Fruit fly (Drosophila melanogaster) whole organism, embryonic: ENCODE results near the gene CG31957.

Source experiments
- CG10543 ChIP-seq: fragments of 200-800 bp; sonication (Bioruptor generic); optimal IDR thresholded peaks from 3 replicates; lab custom pipeline; 2017; ENCODE audit warnings: missing biosample characterization, mild to moderate bottlenecking, missing genetic modification characterization, moderate library complexity
- CG11247 ChIP-seq: fragments of 200-800 bp; sonication (Bioruptor generic); IDR thresholded peaks from 2 replicates; pipeline ENCODE4 v1.3.6; 2022; ENCODE audit warnings: missing biosample characterization, missing genetic modification characterization
- CG11504 ChIP-seq: fragments of 200-800 bp; sonication (Bioruptor generic); optimal IDR thresholded peaks from 3 replicates; lab custom pipeline; 2019; ENCODE audit warnings: missing biosample characterization, mild to moderate bottlenecking, missing genetic modification characterization, moderate library complexity
- CG13296 ChIP-seq: fragments of 200-800 bp; sonication (Bioruptor generic); optimal IDR thresholded peaks from 3 replicates; lab custom pipeline; 2018; ENCODE audit warnings: missing biosample characterization, mild to moderate bottlenecking, missing genetic modification characterization
- CG14710 ChIP-seq: fragments of 200-800 bp; sonication (Bioruptor generic); optimal IDR thresholded peaks from 3 replicates; lab custom pipeline; 2019; ENCODE audit warnings: missing biosample characterization, mild to moderate bottlenecking, missing genetic modification characterization, moderate library complexity
- CG14860 ChIP-seq: fragments of 200-800 bp; sonication (Bioruptor generic); IDR thresholded peaks from 3 replicates; pipeline ENCODE4 v1.3.6; 2022; ENCODE audit warnings: missing biosample characterization, missing genetic modification characterization; ENCODE audit not compliant: partially characterized antibody
- CG17328 ChIP-seq: fragments of 200-800 bp; sonication (Bioruptor generic); IDR thresholded peaks from 2 replicates; pipeline ENCODE4 v1.3.6; 2022; ENCODE audit warnings: missing biosample characterization, missing genetic modification characterization
- CG18011 ChIP-seq: fragments of 200-800 bp; sonication (Bioruptor generic); optimal IDR thresholded peaks from 2 replicates; lab custom pipeline; 2017; ENCODE audit warnings: missing biosample characterization, missing genetic modification characterization, mild to moderate bottlenecking, moderate library complexity, missing genotype
- CG2116 ChIP-seq: fragments of 200-800 bp; sonication (Bioruptor generic); optimal IDR thresholded peaks from 3 replicates; lab custom pipeline; 2018; ENCODE audit warnings: missing biosample characterization, mild to moderate bottlenecking, missing genetic modification characterization
- CG2129 ChIP-seq: fragments of 200-800 bp; sonication (Bioruptor generic); IDR thresholded peaks from 2 replicates; pipeline ENCODE4 v1.3.6; 2022; ENCODE audit warnings: missing biosample characterization, missing genetic modification characterization; ENCODE audit not compliant: partially characterized antibody
- CG2202 ChIP-seq: fragments of 200-800 bp; sonication (Bioruptor generic); optimal IDR thresholded peaks from 2 replicates; lab custom pipeline; 2018; ENCODE audit warnings: missing biosample characterization, mild to moderate bottlenecking, missing genetic modification characterization
- CG2712 ChIP-seq: fragments of 200-800 bp; optimal IDR thresholded peaks from 3 replicates; lab custom pipeline; 2019; ENCODE audit warnings: missing biosample characterization, mild to moderate bottlenecking, missing genetic modification characterization, moderate library complexity
- CG2875 ChIP-seq: fragments of 200-800 bp; sonication (Bioruptor generic); optimal IDR thresholded peaks from 2 replicates; lab custom pipeline; 2017; ENCODE audit warnings: missing biosample characterization, mild to moderate bottlenecking, missing genetic modification characterization, missing genetic modification reagents
- CG33213 ChIP-seq: fragments of 200-800 bp; sonication (Bioruptor generic); optimal IDR thresholded peaks from 3 replicates; lab custom pipeline; 2016; ENCODE audit warnings: missing biosample characterization, missing genetic modification characterization
- CG33557 ChIP-seq: fragments of 200-800 bp; sonication (Bioruptor generic); optimal IDR thresholded peaks from 2 replicates; lab custom pipeline; 2019; ENCODE audit warnings: missing biosample characterization, mild to moderate bottlenecking, missing genetic modification characterization, moderate library complexity
- CG3847 ChIP-seq: fragments of 200-800 bp; sonication (Bioruptor generic); IDR thresholded peaks from 2 replicates; pipeline ENCODE4 v1.3.6; 2022; ENCODE audit warnings: missing biosample characterization, missing genetic modification characterization
- CG6689 ChIP-seq: fragments of 200-800 bp; sonication (Bioruptor generic); IDR thresholded peaks from 2 replicates; pipeline ENCODE4 v1.3.6; 2022; ENCODE audit warnings: missing biosample characterization, missing genetic modification characterization
- CG8924 ChIP-seq: fragments of 200-800 bp; optimal IDR thresholded peaks from 3 replicates; lab custom pipeline; 2019; ENCODE audit warnings: missing biosample characterization, mild to moderate bottlenecking, missing genetic modification characterization, moderate library complexity
- CG8944 ChIP-seq: fragments of 200-800 bp; sonication (Bioruptor generic); optimal IDR thresholded peaks from 3 replicates; lab custom pipeline; 2016; ENCODE audit warnings: missing biosample characterization, missing genetic modification characterization
- CG9609 ChIP-seq: fragments of 200-800 bp; sonication (Bioruptor generic); optimal IDR thresholded peaks from 3 replicates; lab custom pipeline; 2016; ENCODE audit warnings: missing biosample characterization, missing genetic modification characterization
- CG9932 ChIP-seq: fragments of 200-800 bp; sonication (Bioruptor generic); IDR thresholded peaks from 2 replicates; pipeline ENCODE4 v1.3.6; 2022; ENCODE audit warnings: missing biosample characterization, missing genetic modification characterization
- D19B ChIP-seq: fragments of 200-800 bp; sonication (Bioruptor generic); optimal IDR thresholded peaks from 2 replicates; lab custom pipeline; 2017; ENCODE audit warnings: missing biosample characterization, mild to moderate bottlenecking, missing genetic modification characterization
- Kr ChIP-seq: fragments of 200-800 bp; sonication (Bioruptor generic); optimal IDR thresholded peaks from 2 replicates; lab custom pipeline; 2017; ENCODE audit warnings: missing biosample characterization, mild to moderate bottlenecking, missing genetic modification characterization
- Meics ChIP-seq: fragments of 200-800 bp; sonication (Bioruptor generic); optimal IDR thresholded peaks from 2 replicates; lab custom pipeline; 2017; ENCODE audit warnings: missing biosample characterization, mild to moderate bottlenecking, missing genetic modification characterization
- Myb ChIP-seq: fragments of 200-800 bp; sonication (Bioruptor generic); optimal IDR thresholded peaks from 2 replicates; lab custom pipeline; 2016; ENCODE audit warnings: missing biosample characterization, missing genetic modification characterization
- Ptx1 ChIP-seq: fragments of 200-800 bp; sonication (Bioruptor generic); IDR thresholded peaks from 2 replicates; pipeline ENCODE4 v1.3.6; 2022; ENCODE audit warnings: missing biosample characterization, missing genetic modification characterization
- Six4 ChIP-seq: fragments of 200-800 bp; sonication (Bioruptor generic); optimal IDR thresholded peaks from 2 replicates; lab custom pipeline; 2016; ENCODE audit warnings: missing biosample characterization, missing genetic modification characterization
- ap ChIP-seq: fragments of 200-800 bp; sonication (Bioruptor generic); IDR thresholded peaks from 2 replicates; pipeline ENCODE4 v1.3.6; 2022; ENCODE audit warnings: missing biosample characterization, missing genetic modification characterization
- az2 ChIP-seq: fragments of 200-800 bp; sonication (Bioruptor generic); optimal IDR thresholded peaks from 3 replicates; lab custom pipeline; 2016; ENCODE audit warnings: missing biosample characterization, missing genetic modification characterization
- bbx ChIP-seq: fragments of 200-800 bp; sonication (Bioruptor generic); IDR thresholded peaks from 2 replicates; pipeline ENCODE4 v1.3.6; 2022; ENCODE audit warnings: missing biosample characterization, missing genetic modification characterization; ENCODE audit not compliant: partially characterized antibody
- bcd ChIP-seq: fragments of 200-800 bp; sonication (Bioruptor generic); optimal IDR thresholded peaks from 2 replicates; lab custom pipeline; 2017; ENCODE audit warnings: missing biosample characterization, mild to moderate bottlenecking, missing genetic modification characterization
- bsh ChIP-seq, 2 experiments: fragments of 200-800 bp; sonication (Bioruptor generic); optimal IDR thresholded peaks; 2 replicates each; lab custom pipeline; 2017 to 2018; ENCODE audit warnings: mild to moderate bottlenecking in 2 of 2, missing biosample characterization in 2 of 2, missing genetic modification characterization in 2 of 2, moderate library complexity in 1 of 2
- cato ChIP-seq: fragments of 200-800 bp; sonication (Bioruptor generic); optimal IDR thresholded peaks from 2 replicates; lab custom pipeline; 2016; ENCODE audit warnings: missing biosample characterization, missing genetic modification characterization, borderline replicate concordance
- caup ChIP-seq: fragments of 200-800 bp; sonication (Bioruptor generic); optimal IDR thresholded peaks from 3 replicates; lab custom pipeline; 2017; ENCODE audit warnings: missing biosample characterization, mild to moderate bottlenecking, missing genetic modification characterization, moderate library complexity; ENCODE audit not compliant: severe bottlenecking
- dpn ChIP-seq, 2 experiments: fragments of 200-800 bp; sonication (Bioruptor generic); optimal IDR thresholded peaks; 3 replicates each; lab custom pipeline; 2016; ENCODE audit warnings: missing biosample characterization in 2 of 2, missing genetic modification characterization in 2 of 2
- fd96Cb ChIP-seq: fragments of 200-800 bp; sonication (Bioruptor generic); optimal IDR thresholded peaks from 2 replicates; lab custom pipeline; 2018; ENCODE audit warnings: missing biosample characterization, mild to moderate bottlenecking, missing genetic modification characterization, moderate library complexity
- hkb ChIP-seq, 2 experiments: fragments of 200-800 bp in 1 of 2; fragments of >200 bp in 1 of 2; sonication (Bioruptor generic) in 1 of 2; IDR thresholded peaks in 1 of 2; optimal IDR thresholded peaks in 1 of 2; 2 replicates each; pipeline versions ENCODE4 v1.3.6 to Lab custom; 2017 to 2022; ENCODE audit warnings: missing biosample characterization in 1 of 2, missing genetic modification characterization in 1 of 2
- inv ChIP-seq: fragments of 200-800 bp; sonication (Bioruptor generic); IDR thresholded peaks from 2 replicates; pipeline ENCODE4 v1.3.6; 2022; ENCODE audit warnings: missing biosample characterization, missing genetic modification characterization; ENCODE audit not compliant: partially characterized antibody
- kni ChIP-seq: fragments of 200-800 bp; sonication (Bioruptor generic); optimal IDR thresholded peaks from 3 replicates; lab custom pipeline; 2017; ENCODE audit warnings: mild to moderate bottlenecking, missing biosample characterization, missing genetic modification reagents, missing genetic modification characterization
- lab ChIP-seq: fragments of 200-800 bp; sonication (Bioruptor generic); optimal IDR thresholded peaks from 3 replicates; lab custom pipeline; 2017; ENCODE audit warnings: missing biosample characterization, missing genetic modification characterization, mild to moderate bottlenecking, moderate library complexity, missing genetic modification reagents
- lov ChIP-seq, 2 experiments: fragments of 200-800 bp in 1 of 2; fragments of >200 bp in 1 of 2; sonication (Bioruptor generic) in 1 of 2; IDR thresholded peaks in 1 of 2; optimal IDR thresholded peaks in 1 of 2; 2 replicates in 1 of 2; 3 replicates in 1 of 2; pipeline versions ENCODE4 v1.3.6 to Lab custom; 2017 to 2022; ENCODE audit warnings: missing biosample characterization in 1 of 2, missing genetic modification characterization in 1 of 2
- salm ChIP-seq: fragments of 200-800 bp; sonication (Bioruptor generic); optimal IDR thresholded peaks from 2 replicates; lab custom pipeline; 2018; ENCODE audit warnings: missing biosample characterization, mild to moderate bottlenecking, missing genetic modification characterization
- sens ChIP-seq: fragments of 200-800 bp; sonication (Bioruptor generic); peaks from one replicate; lab custom pipeline; 2016; ENCODE audit warnings: missing biosample characterization, missing genetic modification characterization
- sisA ChIP-seq: fragments of 200-800 bp; sonication (Bioruptor generic); IDR thresholded peaks from 2 replicates; pipeline ENCODE4 v1.3.6; 2022; ENCODE audit warnings: missing biosample characterization, missing genetic modification characterization
- sug ChIP-seq: fragments of 200-800 bp; optimal IDR thresholded peaks from 2 replicates; lab custom pipeline; 2019; ENCODE audit warnings: missing biosample characterization, mild to moderate bottlenecking, missing genetic modification characterization, moderate library complexity
- tgo ChIP-seq: fragments of 200-800 bp; sonication (Bioruptor generic); IDR thresholded peaks from 3 replicates; pipeline ENCODE4 v1.3.6; 2022; ENCODE audit warnings: missing biosample characterization, missing genetic modification characterization

Gene CG31957

dm6 chr2L:3888754-3889603 is 16.7 kb upstream of the CG31957 start (continued):
- TF ChIP-seq CG9932 (GFP tag; lab: Robert Waterston, UW) (peak; percentile 58; the same call in 1 of the 2 replicates), CG33557 (GFP tag; lab: Kevin White, UChicago) (peak; percentile 39), lab (peak; percentile 17), Ptx1 (GFP tag; lab: Robert Waterston, UW) (peak; percentile 67), kni (peak; percentile 89), CG11247 (peak; percentile 35; the same call in 1 of the 2 replicates), CG8944 (GFP tag; lab: Kevin White, UChicago) (no peak), CG6689 (GFP tag; lab: Robert Waterston, UW) (peak; percentile 47), Meics (GFP tag; lab: Kevin White, UChicago) (peak; percentile 50), bsh (GFP tag; optimal IDR thresholded peaks at IDR 0.05; lab: Kevin White, UChicago) (peak; percentile 47 to 60), fd96Cb (tag; lab: Kevin White, UChicago) (peak; percentile 48), Myb (no peak), CG18011 (peak; percentile 12), salm (peak; percentile 33), CG17328 (GFP tag; lab: Robert Waterston, UW) (peak; percentile 52), Kr (GFP tag; lab: Kevin White, UChicago) (no peak), lov (optimal IDR thresholded peaks at IDR 0.05; lab: Kevin White, UChicago) (no peak), lov (GFP tag; IDR thresholded peaks at IDR 0.05; lab: Robert Waterston, UW) (no peak), CG2116 (GFP tag; lab: Kevin White, UChicago) (peak; percentile 5), CG2202 (peak; percentile 4), CG11504 (tag; lab: Kevin White, UChicago) (peak; percentile 77), CG13296 (GFP tag; lab: Kevin White, UChicago) (peak; percentile 18), Six4 (peak; percentile 12), cato (peak; percentile 50), dpn (GFP tag; optimal IDR thresholded peaks at IDR 0.05; lab: Kevin White, UChicago) (peak in 1 of 2 experiments; percentile 59), bcd (peak; percentile 58), D19B (GFP tag; lab: Kevin White, UChicago) (peak; percentile 91), CG33213 (GFP tag; lab: Kevin White, UChicago) (no peak), caup (GFP tag; lab: Kevin White, UChicago) (peak; percentile 3), CG14710 (tag; lab: Kevin White, UChicago) (peak; percentile 41), CG8924 (peak; percentile 67), tgo (GFP tag; lab: Robert Waterston, UW) (peak; percentile 57; the same call in 1 of the 3 replicates), az2 (GFP tag; lab: Kevin White, UChicago) (peak; percentile 51), CG2129 (GFP tag; lab: Robert Waterston, UW) (no peak), hkb (optimal IDR thresholded peaks at IDR 0.05; lab: Kevin White, UChicago) (no peak), hkb (GFP tag; IDR thresholded peaks at IDR 0.05; lab: Robert Waterston, UW) (peak; percentile 41; the same call in 1 of the 2 replicates), ap (GFP tag; lab: Robert Waterston, UW) (peak; percentile 38; the same call in 1 of the 2 replicates), bbx (GFP tag; lab: Robert Waterston, UW) (no peak), CG14860 (GFP tag; lab: Robert Waterston, UW) (no peak), CG9609 (GFP tag; lab: Kevin White, UChicago) (no peak), sens (GFP tag; lab: Kevin White, UChicago) (peak; percentile 73), CG2875 (peak; percentile 36), sisA (peak; percentile 35; the same call in 1 of the 2 replicates), sug (peak; percentile 5), CG3847 (GFP tag; lab: Robert Waterston, UW) (no peak), CG2712 (tag; lab: Kevin White, UChicago) (peak; percentile 73), CG10543 (GFP tag; lab: Kevin White, UChicago) (peak; percentile 22), inv (GFP tag; lab: Robert Waterston, UW) (no peak)
